Worm (Caenorhabditis elegans) whole organism, L4 larva: ENCODE data around the gene str-73.

Experiments used
- ama-1 ChIP-seq: fragments of 150-350 bp; optimal IDR thresholded peaks from 2 replicates; lab custom pipeline; 2014; ENCODE audit warnings: inconsistent platforms, mixed read lengths
- nhr-6 ChIP-seq: fragments of 150-350 bp; optimal IDR thresholded peaks from 2 replicates; lab custom pipeline; 2014; ENCODE audit warnings: missing biosample characterization, missing genetic modification characterization

ce11 chrV:16455065-16455464 is 25.0 kb downstream of the str-73 start, which contains the start of gene str-14:
- TF ChIP-seq ama-1 (lab: Kevin White, UChicago) (no peak), nhr-6 (tag; lab: Kevin White, UChicago) (no peak)
